Fruit fly (Drosophila melanogaster): ENCODE results near the gene ppk10.
A peak's percentile ranks its signal among the peaks of the same experiment; 100 is the strongest.

ppk10 gene

DNA sequence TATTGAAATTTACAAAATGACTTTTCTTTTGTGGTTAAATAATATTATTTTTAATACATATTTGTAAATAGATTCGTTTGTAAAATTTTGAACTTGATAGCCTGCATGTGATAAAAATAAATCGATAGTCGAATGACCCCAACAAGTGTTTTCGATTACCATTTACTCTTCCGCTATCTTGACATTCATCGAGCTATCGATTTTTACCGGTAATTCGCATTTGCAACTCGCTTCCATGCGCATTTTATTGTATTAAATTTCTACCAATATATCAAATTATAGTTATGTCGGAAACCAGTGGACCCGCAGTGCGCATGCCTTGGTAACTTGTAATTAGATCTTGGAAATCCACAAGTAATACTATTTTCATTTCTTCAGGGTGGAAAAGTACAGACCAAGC lies 33.2 kb downstream of the ppk10 start, which contains the start of gene RfC3 (continued):
- TF ChIP-seq CG10209 (GFP tag; optimal IDR thresholded peaks at IDR 0.05) (no peak), CG33213 (GFP tag; optimal IDR thresholded peaks at IDR 0.05) (no peak), CG11398 (GFP tag; optimal IDR thresholded peaks at IDR 0.05) (no peak), CG7786 (GFP tag; optimal IDR thresholded peaks at IDR 0.05) (no peak), Max (GFP tag; optimal IDR thresholded peaks at IDR 0.05) (peak; percentile 28), CG12299 (tag; optimal IDR thresholded peaks at IDR 0.05) (no peak), CG17802 (tag; optimal IDR thresholded peaks at IDR 0.05) (no peak), NC2β (GFP tag; optimal IDR thresholded peaks at IDR 0.05) (no peak), unc-4 (GFP tag; IDR thresholded peaks at IDR 0.05; ENCODE audit: partially characterized antibody) (peak; percentile 75), GATAe (GFP tag; conservative IDR thresholded peaks at IDR 0.05) (no peak), D19A (tag; optimal IDR thresholded peaks at IDR 0.05) (no peak), CG34224 (GFP tag; IDR thresholded peaks at IDR 0.05; ENCODE audit: partially characterized antibody) (peak; percentile 98), Myb (GFP tag; optimal IDR thresholded peaks at IDR 0.05) (peak; percentile 85), gce (GFP tag; IDR thresholded peaks at IDR 0.05) (no peak), ERR (GFP tag; optimal IDR thresholded peaks at IDR 0.05) (no peak), CG4854 (GFP tag; optimal IDR thresholded peaks at IDR 0.05) (no peak), zfh1 (GFP tag; IDR thresholded peaks at IDR 0.05) (no peak), amos (GFP tag; IDR thresholded peaks at IDR 0.05; ENCODE audit: partially characterized antibody) (peak; percentile 76; the same call in 1 of the 2 replicates), pfk (GFP tag; optimal IDR thresholded peaks at IDR 0.05) (peak; percentile 48), tll (GFP tag; optimal IDR thresholded peaks at IDR 0.05) (no peak), Hr78 (GFP tag; optimal IDR thresholded peaks at IDR 0.05) (peak in 1 of 2 experiments; percentile 93), prd (optimal IDR thresholded peaks at IDR 0.05) (no peak), prd (GFP tag; IDR thresholded peaks at IDR 0.05) (no peak), CG12071 (GFP tag; optimal IDR thresholded peaks at IDR 0.05) (no peak), Scr (GFP tag; IDR thresholded peaks at IDR 0.05; ENCODE audit: partially characterized antibody) (peak; percentile 81), CG4707 (GFP tag; optimal IDR thresholded peaks at IDR 0.05) (no peak), CG13296 (GFP tag; optimal IDR thresholded peaks at IDR 0.05) (no peak), CG6175 (GFP tag; IDR thresholded peaks at IDR 0.05) (no peak), rib (GFP tag; IDR thresholded peaks at IDR 0.05) (0 out of 2 replicates have a peak, but pooled peaks have one; percentile 11), pho (GFP tag; optimal IDR thresholded peaks at IDR 0.05) (no peak), gro (GFP tag; optimal IDR thresholded peaks at IDR 0.05) (no peak), Optix (GFP tag; IDR thresholded peaks at IDR 0.05) (no peak), NfI (GFP tag; optimal IDR thresholded peaks at IDR 0.05) (no peak), crp (GFP tag; optimal IDR thresholded peaks at IDR 0.05) (no peak), CG1832 (GFP tag; optimal IDR thresholded peaks at IDR 0.05) (no peak), HLH3B (GFP tag; IDR thresholded peaks at IDR 0.05) (no peak), hkb (optimal IDR thresholded peaks at IDR 0.05) (no peak), hkb (GFP tag; IDR thresholded peaks at IDR 0.05) (no peak), CG2116 (GFP tag; optimal IDR thresholded peaks at IDR 0.05) (peak; percentile 94), Dip2 (GFP tag; IDR thresholded peaks at IDR 0.05) (no peak), Pdp1 (GFP tag; optimal IDR thresholded peaks at IDR 0.05) (no peak), lilli (GFP tag; optimal IDR thresholded peaks at IDR 0.05) (no peak), dmrt99B (tag; optimal IDR thresholded peaks at IDR 0.05) (no peak), CG13624 (GFP tag; optimal IDR thresholded peaks at IDR 0.05) (no peak), Jarid2 (GFP tag; optimal IDR thresholded peaks at IDR 0.05) (no peak), btn (GFP tag; optimal IDR thresholded peaks at IDR 0.05) (no peak), org-1 (GFP tag; optimal IDR thresholded peaks at IDR 0.05) (no peak), TFAM (GFP tag; optimal IDR thresholded peaks at IDR 0.05) (no peak), CG15073 (GFP tag; optimal IDR thresholded peaks at IDR 0.05) (no peak), z (GFP tag; IDR thresholded peaks at IDR 0.05) (no peak), MESR4 (GFP tag; optimal IDR thresholded peaks at IDR 0.05) (peak; percentile 29)

All from whole organism, embryonic.